Worm (Caenorhabditis elegans) whole organism, young adult: ENCODE data around the gene F26D2.10.

Experiments
- K11D2.4 ChIP-seq: fragments of 200-800 bp; sonication (Bioruptor generic); IDR thresholded peaks from 2 replicates; pipeline ENCODE4 v1.3.6; 2022; ENCODE audit warnings: missing genetic modification reagents, missing genetic modification characterization, missing compliant biosample characterization
- K12H6.12 ChIP-seq: fragments of 200-800 bp; sonication (Bioruptor generic); optimal IDR thresholded peaks from 2 replicates; lab custom pipeline; 2018; ENCODE audit warnings: mild to moderate bottlenecking, missing genetic modification characterization, missing compliant biosample characterization
- T07F8.4 ChIP-seq: sonication (generic microtip); optimal IDR thresholded peaks from 2 replicates; lab custom pipeline; 2016; ENCODE audit warnings: mild to moderate bottlenecking, missing genetic modification characterization, moderate library complexity, missing compliant biosample characterization
- Y67H2A.10 ChIP-seq: fragments of 200-800 bp; sonication (Bioruptor generic); conservative IDR thresholded peaks from 2 replicates; pipeline ENCODE4 v1.3.6; 2022; ENCODE audit warnings: missing genetic modification reagents, missing genetic modification characterization, missing compliant biosample characterization
- ZK185.1 ChIP-seq: sonication (generic microtip); optimal IDR thresholded peaks from 2 replicates; lab custom pipeline; 2016; ENCODE audit warnings: mild to moderate bottlenecking, missing genetic modification characterization, missing compliant biosample characterization; ENCODE audit not compliant: poor library complexity, severe bottlenecking
- atf-7 ChIP-seq: sonication (generic microtip); optimal IDR thresholded peaks from 2 replicates; lab custom pipeline; 2017; ENCODE audit warnings: mild to moderate bottlenecking, missing genetic modification characterization, missing compliant biosample characterization
- attf-3 ChIP-seq: fragments of 200-800 bp; sonication (Bioruptor generic); conservative IDR thresholded peaks from 2 replicates; pipeline ENCODE4 v1.3.6; 2022; ENCODE audit warnings: missing genetic modification reagents, missing genetic modification characterization, missing compliant biosample characterization
- attf-6 ChIP-seq: fragments of 200-800 bp; sonication (Bioruptor generic); IDR thresholded peaks from 2 replicates; pipeline ENCODE4 v1.3.6; 2022; ENCODE audit warnings: missing genetic modification reagents, missing genetic modification characterization, missing compliant biosample characterization
- cebp-2 ChIP-seq: fragments of 200-800 bp; sonication (Bioruptor generic); IDR thresholded peaks from 2 replicates; pipeline ENCODE4 v1.3.6; 2022; ENCODE audit warnings: missing genetic modification characterization, missing compliant biosample characterization
- ceh-58 ChIP-seq: fragments of 200-800 bp; sonication (Bioruptor generic); IDR thresholded peaks from 2 replicates; pipeline ENCODE4 v1.3.6; 2022; ENCODE audit warnings: missing genetic modification characterization, missing compliant biosample characterization
- chd-7 ChIP-seq: sonication (generic microtip); optimal IDR thresholded peaks from 2 replicates; lab custom pipeline; 2016; ENCODE audit warnings: mild to moderate bottlenecking, missing genetic modification characterization, moderate library complexity, missing compliant biosample characterization
- ets-4 ChIP-seq: fragments of 200-800 bp; sonication (Bioruptor generic); optimal IDR thresholded peaks from 2 replicates; lab custom pipeline; 2018; ENCODE audit warnings: mild to moderate bottlenecking, missing genetic modification characterization, missing compliant biosample characterization
- fkh-3 ChIP-seq: sonication (generic microtip); optimal IDR thresholded peaks from 2 replicates; lab custom pipeline; 2016; ENCODE audit warnings: mild to moderate bottlenecking, missing genetic modification characterization, missing compliant biosample characterization
- hlh-26 ChIP-seq: fragments of 200-800 bp; sonication (Bioruptor generic); conservative IDR thresholded peaks from 2 replicates; pipeline ENCODE4 v1.3.6; 2022; ENCODE audit warnings: missing genetic modification reagents, missing genetic modification characterization, missing compliant biosample characterization
- hmg-20 ChIP-seq: fragments of 200-800 bp; sonication (Bioruptor generic); IDR thresholded peaks from 2 replicates; pipeline ENCODE4 v1.3.6; 2022; ENCODE audit warnings: missing genetic modification reagents, missing genetic modification characterization, missing compliant biosample characterization
- hsf-1 ChIP-seq: fragments of 200-800 bp; sonication (Bioruptor generic); IDR thresholded peaks from 2 replicates; pipeline ENCODE4 v1.3.6; 2022; ENCODE audit warnings: missing genetic modification reagents, missing genetic modification characterization, missing compliant biosample characterization
- let-607 ChIP-seq, 2 experiments: fragments of 200-800 bp in 1 of 2; sonication (Bioruptor generic) in 1 of 2; sonication (generic microtip) in 1 of 2; optimal IDR thresholded peaks; 2 replicates each; lab custom pipeline; 2016 to 2018; ENCODE audit warnings: mild to moderate bottlenecking in 2 of 2, missing compliant biosample characterization in 2 of 2, missing genetic modification characterization in 2 of 2, moderate library complexity in 2 of 2, missing genotype in 1 of 2
- lin-40 ChIP-seq: sonication (generic microtip); optimal IDR thresholded peaks from 2 replicates; lab custom pipeline; 2016; ENCODE audit warnings: missing genetic modification characterization, mild to moderate bottlenecking, missing compliant biosample characterization, missing genotype, missing genetic modification reagents
- lin-54 ChIP-seq: fragments of 200-800 bp; sonication (Bioruptor generic); optimal IDR thresholded peaks from 2 replicates; lab custom pipeline; 2018; ENCODE audit warnings: mild to moderate bottlenecking, missing genetic modification characterization, missing compliant biosample characterization
- madf-10 ChIP-seq: sonication (generic microtip); optimal IDR thresholded peaks from 2 replicates; lab custom pipeline; 2016; ENCODE audit warnings: mild to moderate bottlenecking, missing genetic modification characterization, missing compliant biosample characterization
- madf-6 ChIP-seq: fragments of 200-800 bp; sonication (Bioruptor generic); IDR thresholded peaks from 2 replicates; pipeline ENCODE4 v1.3.6; 2022; ENCODE audit warnings: missing genetic modification reagents, missing genetic modification characterization, missing compliant biosample characterization
- madf-8 ChIP-seq: fragments of 200-800 bp; sonication (Bioruptor generic); conservative IDR thresholded peaks from 2 replicates; pipeline ENCODE4 v1.3.6; 2022; ENCODE audit warnings: missing genetic modification reagents, missing genetic modification characterization, missing compliant biosample characterization
- mes-4 ChIP-seq: sonication (generic microtip); optimal IDR thresholded peaks from 2 replicates; lab custom pipeline; 2016; ENCODE audit warnings: missing genotype, missing genetic modification characterization, missing compliant biosample characterization
- nfya-1 ChIP-seq: sonication (generic microtip); optimal IDR thresholded peaks from 2 replicates; lab custom pipeline; 2017; ENCODE audit warnings: antibody characterized with exemption, missing compliant biosample characterization, missing genetic modification characterization, borderline replicate concordance; ENCODE audit not compliant: insufficient read depth
- nfya-2 ChIP-seq: fragments of 200-800 bp; sonication (Bioruptor generic); IDR thresholded peaks from 2 replicates; pipeline ENCODE4 v1.3.6; 2022; ENCODE audit warnings: missing genetic modification reagents, missing genetic modification characterization, missing compliant biosample characterization
- nfyb-1 ChIP-seq: fragments of 200-800 bp; sonication (Bioruptor generic); IDR thresholded peaks from 2 replicates; pipeline ENCODE4 v1.3.6; 2022; ENCODE audit warnings: missing genetic modification reagents, missing genetic modification characterization, missing compliant biosample characterization
- nhr-179 ChIP-seq: sonication (generic microtip); optimal IDR thresholded peaks from 2 replicates; lab custom pipeline; 2016; ENCODE audit warnings: mild to moderate bottlenecking, missing genetic modification characterization, missing compliant biosample characterization
- nhr-80 ChIP-seq: sonication (generic microtip); optimal IDR thresholded peaks from 2 replicates; lab custom pipeline; 2016; ENCODE audit warnings: missing genetic modification characterization, missing compliant biosample characterization
- rcor-1 ChIP-seq: fragments of 200-800 bp; sonication (Bioruptor generic); IDR thresholded peaks from 2 replicates; pipeline ENCODE4 v1.3.6; 2022; ENCODE audit warnings: missing genetic modification reagents, missing genetic modification characterization, missing compliant biosample characterization
- rpc-1 ChIP-seq, 2 experiments: fragments of 150-350 bp in 1 of 2; sonication (generic microtip) in 1 of 2; optimal IDR thresholded peaks; 2 replicates each; lab custom pipeline; 2014 to 2018; ENCODE audit warnings: missing biosample characterization in 1 of 2, missing genetic modification characterization in 1 of 2, missing genetic modification reagents in 1 of 2, missing genotype in 1 of 2
- sdz-38 ChIP-seq: sonication (generic microtip); optimal IDR thresholded peaks from 2 replicates; lab custom pipeline; 2016; ENCODE audit warnings: missing genotype, missing genetic modification characterization, missing compliant biosample characterization
- somi-1 ChIP-seq: fragments of 200-800 bp; sonication (Bioruptor generic); optimal IDR thresholded peaks from 2 replicates; lab custom pipeline; 2018; ENCODE audit warnings: mild to moderate bottlenecking, missing genetic modification characterization, missing compliant biosample characterization
- unc-130 ChIP-seq: sonication (generic microtip); optimal IDR thresholded peaks from 2 replicates; lab custom pipeline; 2016; ENCODE audit warnings: missing genetic modification reagents, missing genetic modification characterization, missing compliant biosample characterization
- zim-3 ChIP-seq: sonication (generic microtip); optimal IDR thresholded peaks from 2 replicates; lab custom pipeline; 2017; ENCODE audit warnings: mild to moderate bottlenecking, missing genetic modification characterization, moderate library complexity, missing compliant biosample characterization
- ztf-25 ChIP-seq: fragments of 200-800 bp; sonication (Bioruptor generic); IDR thresholded peaks from 2 replicates; pipeline ENCODE4 v1.3.6; 2022; ENCODE audit warnings: missing genetic modification reagents, missing genetic modification characterization, missing compliant biosample characterization

The F26D2.10 gene

ce11 chrV:16401519-16401918, 27.9 kb downstream of the F26D2.10 start, which contains the start of gene F13A7.14 (continued):
- no peak for TF ChIP-seq nhr-80
- peak; percentile 62 for TF ChIP-seq attf-3 (GFP tag; lab: Robert Waterston, UW)
- peak; percentile 66 for TF ChIP-seq madf-8 (GFP tag; lab: Robert Waterston, UW)
- TF ChIP-seq ztf-25 = no peak
- no peak for TF ChIP-seq Y67H2A.10
- TF ChIP-seq T07F8.4 (tag; lab: Kevin White, UChicago) = no peak
- TF ChIP-seq zim-3 = no peak
- peak; percentile 2 for TF ChIP-seq somi-1 (GFP tag; lab: Kevin White, UChicago)
- TF ChIP-seq atf-7 (tag; lab: Kevin White, UChicago) = no peak
- no peak for TF ChIP-seq mes-4
- TF ChIP-seq lin-40 (tag; lab: Kevin White, UChicago) = no peak
- TF ChIP-seq nhr-179 (tag; lab: Kevin White, UChicago) = no peak
- no peak for TF ChIP-seq rpc-1 (optimal IDR thresholded peaks at IDR 0.05; lab: Kevin White, UChicago)
- TF ChIP-seq rpc-1 (tag; optimal IDR thresholded peaks at IDR 0.05; lab: Kevin White, UChicago) = no peak
- TF ChIP-seq nfya-1 (tag; lab: Kevin White, UChicago) = no peak
- TF ChIP-seq unc-130 (GFP tag; lab: Kevin White, UChicago) = peak; percentile 53
- peak; percentile 42 for TF ChIP-seq K12H6.12 (tag; lab: Kevin White, UChicago)
- TF ChIP-seq let-607 (tag; optimal IDR thresholded peaks at IDR 0.05; lab: Kevin White, UChicago) = peak in 1 of 2 experiments; percentile 46
- TF ChIP-seq chd-7 = peak; percentile 47
- TF ChIP-seq fkh-3 (tag; lab: Kevin White, UChicago) = no peak
- TF ChIP-seq attf-6 (GFP tag; lab: Robert Waterston, UW) = peak; percentile 76
- no peak for TF ChIP-seq sdz-38 (tag; lab: Kevin White, UChicago)
- no peak for TF ChIP-seq nfya-2 (GFP tag; lab: Robert Waterston, UW)
- TF ChIP-seq hlh-26 (GFP tag; lab: Robert Waterston, UW) = no peak
- TF ChIP-seq hsf-1 (GFP tag; lab: Robert Waterston, UW) = no peak
- TF ChIP-seq madf-10 = peak; percentile 42
- no peak for TF ChIP-seq ceh-58 (GFP tag; lab: Robert Waterston, UW)
- TF ChIP-seq madf-6 (GFP tag; lab: Robert Waterston, UW) = peak; percentile 82
- TF ChIP-seq K11D2.4 (GFP tag; lab: Robert Waterston, UW) = 0 out of 2 replicates have a peak, but pooled peaks have one; percentile 37
- TF ChIP-seq hmg-20 (GFP tag; lab: Robert Waterston, UW) = peak; percentile 62; the same call in 1 of the 2 replicates
- TF ChIP-seq, all 124 proteins: peak for 46

- TF ChIP-seq rcor-1 (GFP tag; lab: Robert Waterston, UW) (no peak), ZK185.1 (tag; lab: Kevin White, UChicago) (no peak), somi-1 (GFP tag; lab: Kevin White, UChicago) (no peak), lin-54 (no peak), ets-4 (GFP tag; lab: Kevin White, UChicago) (no peak), unc-130 (GFP tag; lab: Kevin White, UChicago) (no peak), nfya-1 (tag; lab: Kevin White, UChicago) (no peak), nfyb-1 (GFP tag; lab: Robert Waterston, UW) (no peak), ztf-25 (no peak), madf-6 (GFP tag; lab: Robert Waterston, UW) (no peak)
Measured at ce11 chrV:16399388-16399787, 30.0 kb downstream of the F26D2.10 start, which contains the start of gene sre-36. Gene sre-36, plus strand, starts transcription at chrV:16399688.

ce11 chrV:16395739-16396138, 33.7 kb downstream of the F26D2.10 start, which contains the start of gene F13A7.12:
Gene F13A7.12, plus strand, starts transcription at chrV:16396039.
- TF ChIP-seq cebp-2 (no peak), lin-54 (no peak)
